Fruit fly (Drosophila melanogaster) Kc167 (cell line): Measurements from ENCODE around the gene chas.

Source experiments
- h ChIP-seq: fragments of >200 bp; optimal IDR thresholded peaks from 3 replicates; lab custom pipeline; 2018; ENCODE audit warnings: missing external identifiers
- ttk ChIP-seq: sonication (Bioruptor generic); optimal IDR thresholded peaks from 2 replicates; lab custom pipeline; 2017; ENCODE audit warnings: missing external identifiers

DNA sequence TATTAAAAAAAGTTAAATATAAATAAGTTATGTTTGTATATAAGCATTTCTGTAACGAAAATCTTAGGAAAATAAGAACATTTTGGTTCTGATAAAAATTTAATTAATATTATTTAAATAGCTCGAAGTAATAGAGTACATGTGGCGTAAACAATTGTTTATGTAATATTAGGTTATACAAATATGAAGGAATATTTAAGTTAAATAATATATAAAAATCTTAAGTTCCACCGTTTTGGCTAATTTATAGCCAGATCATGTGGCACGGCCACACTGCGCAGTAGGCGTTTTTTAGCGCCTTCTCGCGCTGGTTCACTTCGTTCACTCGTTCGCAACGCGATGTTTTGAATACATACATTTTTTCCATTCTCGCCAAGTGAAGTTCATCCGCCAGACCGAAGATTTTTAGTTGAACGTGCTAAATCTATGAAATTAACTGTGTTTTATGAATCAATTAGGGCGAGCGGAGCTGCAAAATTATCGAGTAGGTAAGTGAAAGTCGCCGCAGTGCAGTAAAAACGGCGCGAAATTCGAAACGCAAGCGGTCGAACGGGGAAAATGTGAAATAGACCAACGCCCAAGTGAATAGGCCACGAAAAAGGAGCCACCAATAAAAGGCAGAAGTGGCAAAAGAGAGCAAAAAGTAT, 41.4 kb downstream of the chas start, which contains the start of gene beta-Spec:
- no peak for TF ChIP-seq ttk (lab: Kevin White, UChicago)
- TF ChIP-seq h = no peak
